5 fruit fly cellular contexts compared by ENCODE assay signal in the genomic region with DNA sequence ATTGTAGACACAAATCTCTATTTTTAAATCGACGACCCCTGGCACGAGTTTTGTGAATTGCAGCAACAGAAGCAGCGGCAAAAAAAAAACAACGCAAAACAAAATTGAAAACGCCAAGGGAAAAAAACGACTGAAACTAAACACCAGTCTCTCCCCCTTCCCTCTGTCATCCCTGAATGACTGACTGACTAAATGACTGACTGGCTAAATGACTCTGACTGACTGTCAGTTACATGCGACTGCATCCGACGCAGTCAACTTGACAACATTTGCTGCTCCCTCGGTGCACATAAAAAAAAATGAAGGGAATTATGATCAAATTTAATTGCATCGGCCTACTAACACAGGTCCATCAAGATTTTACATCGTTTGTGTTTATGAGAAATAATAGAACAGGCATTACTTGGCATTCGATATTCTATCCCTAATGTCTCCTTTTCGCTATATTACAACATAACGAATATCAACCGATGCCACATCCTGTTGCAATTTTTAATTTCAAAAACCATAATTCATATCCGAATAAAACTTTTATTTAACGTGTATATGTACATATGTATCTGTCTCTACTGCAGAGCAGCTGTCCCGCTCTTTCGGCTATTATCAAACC.
TF ChIP-seq lines count a peak whose summit lies in the region.

No protein-coding gene starts in this region.

- TF ChIP-seq CTCF in whole organism, embryonic (GFP tag; optimal IDR thresholded peaks at IDR 0.05; lab: Kevin White, UChicago) = no peak

TF ChIP-seq in whole organism, adult, 20 proteins besides CTCF, POLR2A, EP300 and RAD21 (continues in another document):
- TF ChIP-seq Hr96 (GFP tag; optimal IDR thresholded peaks at IDR 0.05; lab: Kevin White, UChicago) (no peak), Clk (GFP tag; optimal IDR thresholded peaks at IDR 0.05; lab: Kevin White, UChicago) (no peak), cic (GFP tag; optimal IDR thresholded peaks at IDR 0.05; lab: Kevin White, UChicago) (no peak), CG7101 (tag; optimal IDR thresholded peaks at IDR 0.05; lab: Kevin White, UChicago) (peak; percentile 28), CG5204 (GFP tag; optimal IDR thresholded peaks at IDR 0.05; lab: Kevin White, UChicago) (peak; percentile 4), kay (GFP tag; lab: Kevin White, UChicago; ENCODE audit: borderline replicate concordance) (no peak), tj (GFP tag; optimal IDR thresholded peaks at IDR 0.05; lab: Kevin White, UChicago) (no peak), CG12768 (GFP tag; optimal IDR thresholded peaks at IDR 0.05; lab: Kevin White, UChicago) (peak; percentile 8), CG33017 (tag; optimal IDR thresholded peaks at IDR 0.05; lab: Kevin White, UChicago) (peak; percentile 24), CG7045 (GFP tag; optimal IDR thresholded peaks at IDR 0.05; lab: Kevin White, UChicago) (peak; percentile 38), cnc (optimal IDR thresholded peaks at IDR 0.05; lab: Kevin White, UChicago) (no peak), CG1620 (GFP tag; optimal IDR thresholded peaks at IDR 0.05; lab: Kevin White, UChicago) (no peak), toe (GFP tag; optimal IDR thresholded peaks at IDR 0.05; lab: Kevin White, UChicago) (no peak), CG11617 (GFP tag; optimal IDR thresholded peaks at IDR 0.05; lab: Kevin White, UChicago) (peak; percentile 3), Crg-1 (GFP tag; optimal IDR thresholded peaks at IDR 0.05; lab: Kevin White, UChicago) (no peak), ovo (GFP tag; optimal IDR thresholded peaks at IDR 0.05; lab: Kevin White, UChicago) (no peak), bab1 (GFP tag; optimal IDR thresholded peaks at IDR 0.05; lab: Kevin White, UChicago) (no peak)

TF ChIP-seq in whole organism, embryonic, 481 proteins besides CTCF, POLR2A, EP300 and RAD21 (continues in another document):
- no peak for TF ChIP-seq BEAF-32 (GFP tag; optimal IDR thresholded peaks at IDR 0.05; lab: Kevin White, UChicago)
- TF ChIP-seq fd3F (GFP tag; optimal IDR thresholded peaks at IDR 0.05; lab: Kevin White, UChicago) = no peak
- TF ChIP-seq CG8924 (tag; optimal IDR thresholded peaks at IDR 0.05; lab: Kevin White, UChicago) = no peak
- TF ChIP-seq Antp (GFP tag; optimal IDR thresholded peaks at IDR 0.05; lab: Kevin White, UChicago) = peak; percentile 46
- TF ChIP-seq CG2199 (GFP tag; IDR thresholded peaks at IDR 0.05; lab: Robert Waterston, UW) = 0 out of 3 replicates have a peak, but pooled peaks have one; percentile 23
- no peak for TF ChIP-seq slbo (GFP tag; IDR thresholded peaks at IDR 0.05; lab: Robert Waterston, UW)
- no peak for TF ChIP-seq CG12942 (GFP tag; optimal IDR thresholded peaks at IDR 0.05; lab: Kevin White, UChicago)
- TF ChIP-seq gt (GFP tag; IDR thresholded peaks at IDR 0.05; lab: Robert Waterston, UW) = no peak
- peak; percentile 11 for TF ChIP-seq Dek (tag; optimal IDR thresholded peaks at IDR 0.05; lab: Kevin White, UChicago)
- TF ChIP-seq Adf1 (GFP tag; IDR thresholded peaks at IDR 0.05; lab: Robert Waterston, UW) = no peak
- TF ChIP-seq HmgD (GFP tag; optimal IDR thresholded peaks at IDR 0.05; lab: Kevin White, UChicago) = no peak
- TF ChIP-seq Oli (tag; optimal IDR thresholded peaks at IDR 0.05; lab: Kevin White, UChicago) = peak; percentile 58
- TF ChIP-seq fu2 (GFP tag; optimal IDR thresholded peaks at IDR 0.05; lab: Kevin White, UChicago) = no peak
- peak; percentile 38 for TF ChIP-seq Ssrp (tag; optimal IDR thresholded peaks at IDR 0.05; lab: Kevin White, UChicago)
- TF ChIP-seq CG13624 (GFP tag; optimal IDR thresholded peaks at IDR 0.05; lab: Kevin White, UChicago) = no peak
- TF ChIP-seq CG15073 (GFP tag; optimal IDR thresholded peaks at IDR 0.05; lab: Kevin White, UChicago) = no peak
- TF ChIP-seq ap (GFP tag; IDR thresholded peaks at IDR 0.05; lab: Robert Waterston, UW) = 0 out of 2 replicates have a peak, but pooled peaks have one; percentile 4

TF ChIP-seq in whole organism, prepupa, 60 proteins besides CTCF, POLR2A, EP300 and RAD21 (continues in another document):
- TF ChIP-seq net (GFP tag; optimal IDR thresholded peaks at IDR 0.05; lab: Kevin White, UChicago) = peak; percentile 71
- TF ChIP-seq CG6163 (GFP tag; IDR thresholded peaks at IDR 0.05; lab: Robert Waterston, UW) = 0 out of 3 replicates have a peak, but pooled peaks have one; percentile 38
- peak; percentile 38 for TF ChIP-seq CG11762 (GFP tag; optimal IDR thresholded peaks at IDR 0.05; lab: Kevin White, UChicago; ENCODE audit: insufficient read depth)
- peak; percentile 64 for TF ChIP-seq CG6276 (GFP tag; optimal IDR thresholded peaks at IDR 0.05; lab: Kevin White, UChicago)
- TF ChIP-seq cyc (GFP tag; optimal IDR thresholded peaks at IDR 0.05; lab: Kevin White, UChicago) = no peak
- TF ChIP-seq Lpt (GFP tag; optimal IDR thresholded peaks at IDR 0.05; lab: Kevin White, UChicago) = no peak
- TF ChIP-seq CG34406 (GFP tag; optimal IDR thresholded peaks at IDR 0.05; lab: Kevin White, UChicago) = peak; percentile 34
- TF ChIP-seq dsx (GFP tag; optimal IDR thresholded peaks at IDR 0.05; lab: Kevin White, UChicago; ENCODE audit: poor library complexity, severe bottlenecking) = no peak
- no peak for TF ChIP-seq fd85E (GFP tag; optimal IDR thresholded peaks at IDR 0.05; lab: Kevin White, UChicago)
- peak; percentile 71 for TF ChIP-seq CG15336 (GFP tag; IDR thresholded peaks at IDR 0.05; lab: Robert Waterston, UW)
- peak; percentile 67 for TF ChIP-seq Sox14 (GFP tag; optimal IDR thresholded peaks at IDR 0.05; lab: Kevin White, UChicago)
- TF ChIP-seq vri (GFP tag; optimal IDR thresholded peaks at IDR 0.05; lab: Kevin White, UChicago) = no peak
- TF ChIP-seq pdm3 (GFP tag; optimal IDR thresholded peaks at IDR 0.05; lab: Kevin White, UChicago) = peak; percentile 70
- TF ChIP-seq CG3919 (GFP tag; optimal IDR thresholded peaks at IDR 0.05; lab: Kevin White, UChicago) = peak; percentile 51
- peak; percentile 59 to 64 for TF ChIP-seq ss (GFP tag; optimal IDR thresholded peaks at IDR 0.05; lab: Kevin White, UChicago)
- no peak for TF ChIP-seq Ets21C (GFP tag; optimal IDR thresholded peaks at IDR 0.05; lab: Kevin White, UChicago)
- peak; percentile 71 for TF ChIP-seq Gug (GFP tag; IDR thresholded peaks at IDR 0.05; lab: Robert Waterston, UW)

TF ChIP-seq in whole organism, pupa, 21 proteins besides CTCF, POLR2A, EP300 and RAD21 (continues in another document):
- TF ChIP-seq CG15710 (tag; optimal IDR thresholded peaks at IDR 0.05; lab: Kevin White, UChicago) (peak; percentile 78), CG32121 (GFP tag; IDR thresholded peaks at IDR 0.05; lab: Robert Waterston, UW) (peak; percentile 57), EcR (GFP tag; optimal IDR thresholded peaks at IDR 0.05; lab: Kevin White, UChicago) (no peak), fd96Ca (GFP tag; IDR thresholded peaks at IDR 0.05; lab: Robert Waterston, UW) (peak; percentile 79), CG14655 (GFP tag; optimal IDR thresholded peaks at IDR 0.05; lab: Kevin White, UChicago) (peak; percentile 77), CG34367 (tag; optimal IDR thresholded peaks at IDR 0.05; lab: Kevin White, UChicago) (peak; percentile 62), Pif1A (GFP tag; optimal IDR thresholded peaks at IDR 0.05; lab: Kevin White, UChicago) (peak; percentile 73), Snoo (tag; optimal IDR thresholded peaks at IDR 0.05; lab: Kevin White, UChicago) (no peak), D1 (tag; optimal IDR thresholded peaks at IDR 0.05; lab: Kevin White, UChicago) (peak; percentile 17), CG13204 (GFP tag; optimal IDR thresholded peaks at IDR 0.05; lab: Kevin White, UChicago) (no peak), CG8301 (tag; optimal IDR thresholded peaks at IDR 0.05; lab: Kevin White, UChicago) (peak; percentile 72), CG10348 (GFP tag; IDR thresholded peaks at IDR 0.05; lab: Robert Waterston, UW) (no peak), gl (tag; optimal IDR thresholded peaks at IDR 0.05; lab: Kevin White, UChicago) (peak; percentile 14), CG9948 (tag; optimal IDR thresholded peaks at IDR 0.05; lab: Kevin White, UChicago) (peak; percentile 79), Ets98B (GFP tag; IDR thresholded peaks at IDR 0.05; lab: Robert Waterston, UW) (no peak), CG4496 (GFP tag; IDR thresholded peaks at IDR 0.05; lab: Robert Waterston, UW) (peak; percentile 63; the same call in 2 of the 3 replicates), rn (GFP tag; IDR thresholded peaks at IDR 0.05; lab: Robert Waterston, UW) (peak; percentile 20; the same call in 1 of the 2 replicates), CG12605 (GFP tag; IDR thresholded peaks at IDR 0.05; lab: Robert Waterston, UW) (no peak), CG8159 (tag; optimal IDR thresholded peaks at IDR 0.05; lab: Kevin White, UChicago) (peak; percentile 74)

TF ChIP-seq in whole organism, wandering third instar larva, 38 proteins besides CTCF, POLR2A, EP300 and RAD21:
- TF ChIP-seq HLH106 (tag; optimal IDR thresholded peaks at IDR 0.05; lab: Kevin White, UChicago) = no peak
- TF ChIP-seq Hr83 (GFP tag; optimal IDR thresholded peaks at IDR 0.05; lab: Kevin White, UChicago; ENCODE audit: poor library complexity, severe bottlenecking) = no peak
- peak; percentile 36 for TF ChIP-seq fru (GFP tag; optimal IDR thresholded peaks at IDR 0.05; lab: Kevin White, UChicago)
- peak in 1 of 2 experiments; percentile 7 for TF ChIP-seq foxo (GFP tag; optimal IDR thresholded peaks at IDR 0.05; lab: Kevin White, UChicago)
- no peak for TF ChIP-seq sage (GFP tag; optimal IDR thresholded peaks at IDR 0.05; lab: Kevin White, UChicago)
- peak; percentile 21 for TF ChIP-seq ey (GFP tag; optimal IDR thresholded peaks at IDR 0.05; lab: Kevin White, UChicago)
- peak; percentile 32 for TF ChIP-seq h (GFP tag; optimal IDR thresholded peaks at IDR 0.05; lab: Kevin White, UChicago)
